Worm (Caenorhabditis elegans) whole organism, L4 larva: ENCODE results near the gene txt-18.
A peak's percentile ranks its signal among the peaks of the same experiment; 100 is the strongest.

Source experiments
- D1046.2 ChIP-seq: fragments of 200-800 bp; sonication (Bioruptor generic); IDR thresholded peaks from 2 replicates; pipeline ENCODE4 v1.3.6; 2022; ENCODE audit warnings: missing genetic modification characterization, missing compliant biosample characterization
- R02D3.7 ChIP-seq: fragments of 150-350 bp; sonication (generic microtip); optimal IDR thresholded peaks from 3 replicates; lab custom pipeline; 2014; ENCODE audit warnings: missing biosample characterization, missing genetic modification characterization
- T26A8.4 ChIP-seq: fragments of 200-800 bp; sonication (Bioruptor generic); IDR thresholded peaks from 2 replicates; pipeline ENCODE4 v1.3.6; 2022; ENCODE audit warnings: missing genetic modification characterization, missing compliant biosample characterization
- Y48G9A.11 ChIP-seq: fragments of 200-800 bp; sonication (Bioruptor generic); IDR thresholded peaks from 2 replicates; pipeline ENCODE4 v1.3.6; 2022; ENCODE audit warnings: missing genetic modification reagents, missing genetic modification characterization, missing compliant biosample characterization
- Y5F2A.4 ChIP-seq: fragments of 200-800 bp; sonication (Bioruptor generic); optimal IDR thresholded peaks from 2 replicates; lab custom pipeline; 2018; ENCODE audit warnings: mild to moderate bottlenecking, missing genetic modification characterization, missing compliant biosample characterization
- ZK337.2 ChIP-seq: fragments of 200-800 bp; sonication (Bioruptor generic); IDR thresholded peaks from 2 replicates; pipeline ENCODE4 v1.3.6; 2022; ENCODE audit warnings: missing genetic modification reagents, missing genetic modification characterization, missing compliant biosample characterization
- aha-1 ChIP-seq: fragments of 150-350 bp; peaks from one replicate; lab custom pipeline; 2014; ENCODE audit warnings: missing biosample characterization, missing genetic modification characterization
- aly-2 ChIP-seq: sonication (generic microtip); optimal IDR thresholded peaks from 2 replicates; lab custom pipeline; 2018; ENCODE audit warnings: missing biosample characterization, missing genetic modification characterization
- arid-1 ChIP-seq: fragments of 200-800 bp; sonication (Bioruptor generic); conservative IDR thresholded peaks from 2 replicates; pipeline ENCODE4 v1.3.6; 2022; ENCODE audit warnings: missing genetic modification reagents, missing genetic modification characterization, missing compliant biosample characterization
- attf-4 ChIP-seq: sonication (generic microtip); optimal IDR thresholded peaks from 3 replicates; lab custom pipeline; 2017; ENCODE audit warnings: missing biosample characterization, missing genetic modification characterization
- ceh-28 ChIP-seq: fragments of 150-350 bp; optimal IDR thresholded peaks from 2 replicates; lab custom pipeline; 2014; ENCODE audit warnings: missing biosample characterization, missing genetic modification reagents, missing genetic modification characterization
- ceh-32 ChIP-seq: sonication (generic microtip); optimal IDR thresholded peaks from 2 replicates; lab custom pipeline; 2016; ENCODE audit warnings: mild to moderate bottlenecking, missing genetic modification characterization, missing compliant biosample characterization; ENCODE audit not compliant: poor library complexity
- ceh-62 ChIP-seq: sonication (generic microtip); optimal IDR thresholded peaks from 2 replicates; lab custom pipeline; 2017; ENCODE audit warnings: missing biosample characterization, missing genetic modification characterization
- ctbp-1 ChIP-seq: fragments of 200-800 bp; sonication (Bioruptor generic); IDR thresholded peaks from 2 replicates; pipeline ENCODE4 v1.3.6; 2022; ENCODE audit warnings: missing genetic modification reagents, missing genetic modification characterization, missing compliant biosample characterization
- daf-12 ChIP-seq: fragments of 150-350 bp; optimal IDR thresholded peaks from 2 replicates; lab custom pipeline; 2014; ENCODE audit warnings: missing biosample characterization, missing genetic modification reagents, missing genetic modification characterization
- daf-16 ChIP-seq, 3 experiments: sonication (generic microtip); optimal IDR thresholded peaks; 2 replicates each; lab custom pipeline; 2016 to 2017; ENCODE audit warnings: missing genetic modification characterization in 3 of 3, missing genetic modification reagents in 3 of 3, mild to moderate bottlenecking in 2 of 3, missing compliant biosample characterization in 2 of 3, missing biosample characterization in 1 of 3, moderate library complexity in 1 of 3
- daf-19 ChIP-seq: fragments of 200-800 bp; sonication (Bioruptor generic); conservative IDR thresholded peaks from 2 replicates; pipeline ENCODE4 v1.3.6; 2022; ENCODE audit warnings: missing genetic modification characterization, missing compliant biosample characterization
- daf-8 ChIP-seq: fragments of 200-800 bp; sonication (Bioruptor generic); IDR thresholded peaks from 2 replicates; pipeline ENCODE4 v1.3.6; 2022; ENCODE audit warnings: missing genetic modification characterization, missing compliant biosample characterization
- dmd-8 ChIP-seq: fragments of 200-800 bp; sonication (Bioruptor generic); IDR thresholded peaks from 2 replicates; pipeline ENCODE4 v1.3.6; 2022; ENCODE audit warnings: missing genetic modification characterization, missing compliant biosample characterization
- duxl-1 ChIP-seq: sonication (generic microtip); optimal IDR thresholded peaks from 2 replicates; lab custom pipeline; 2016; ENCODE audit warnings: mild to moderate bottlenecking, missing genetic modification characterization, moderate library complexity, missing compliant biosample characterization; ENCODE audit not compliant: poor library complexity
- dve-1 ChIP-seq: sonication (generic microtip); optimal IDR thresholded peaks from 2 replicates; lab custom pipeline; 2017; ENCODE audit warnings: antibody characterized with exemption, mild to moderate bottlenecking, missing genetic modification characterization, missing compliant biosample characterization; ENCODE audit not compliant: insufficient read depth
- egl-27 ChIP-seq: sonication (generic microtip); optimal IDR thresholded peaks from 3 replicates; lab custom pipeline; 2017; ENCODE audit warnings: missing biosample characterization, missing genetic modification reagents, missing genetic modification characterization
- fos-1 ChIP-seq: fragments of 150-350 bp; optimal IDR thresholded peaks from 2 replicates; lab custom pipeline; 2014; ENCODE audit warnings: missing biosample characterization, missing genetic modification characterization
- gei-8 ChIP-seq: fragments of 200-800 bp; sonication (Bioruptor generic); optimal IDR thresholded peaks from 2 replicates; lab custom pipeline; 2018; ENCODE audit warnings: mild to moderate bottlenecking, missing genetic modification characterization, missing compliant biosample characterization
- hlh-11 ChIP-seq: fragments of 200-800 bp; sonication (Bioruptor generic); optimal IDR thresholded peaks from 2 replicates; lab custom pipeline; 2018; ENCODE audit warnings: mild to moderate bottlenecking, missing genetic modification characterization, missing compliant biosample characterization
- hlh-30 ChIP-seq: sonication (generic microtip); optimal IDR thresholded peaks from 2 replicates; lab custom pipeline; 2017; ENCODE audit warnings: antibody characterized with exemption, mild to moderate bottlenecking, missing genetic modification characterization, missing compliant biosample characterization; ENCODE audit not compliant: insufficient read depth
- hmg-1.1 ChIP-seq: fragments of 200-800 bp; sonication (Bioruptor generic); IDR thresholded peaks from 2 replicates; pipeline ENCODE4 v1.3.6; 2022; ENCODE audit warnings: missing genetic modification reagents, missing genetic modification characterization, missing compliant biosample characterization
- lim-7 ChIP-seq: fragments of 200-800 bp; sonication (Bioruptor generic); IDR thresholded peaks from 2 replicates; pipeline ENCODE4 v1.3.6; 2022; ENCODE audit warnings: missing genetic modification characterization, missing compliant biosample characterization
- lin-29 ChIP-seq: fragments of 200-800 bp; sonication (Bioruptor generic); IDR thresholded peaks from 2 replicates; pipeline ENCODE4 v1.3.6; 2022; ENCODE audit warnings: missing genetic modification reagents, missing genetic modification characterization, missing compliant biosample characterization
- lsy-2 ChIP-seq, 2 experiments: fragments of 150-350 bp in 1 of 2; sonication (generic microtip) in 1 of 2; optimal IDR thresholded peaks; 2 replicates each; lab custom pipeline; 2014 to 2017; ENCODE audit warnings: missing biosample characterization in 2 of 2, missing genetic modification characterization in 2 of 2
- madf-5 ChIP-seq, 2 experiments: fragments of 200-800 bp; sonication (Bioruptor generic); IDR thresholded peaks; 2 replicates each; pipeline ENCODE4 v1.3.6; 2022; ENCODE audit warnings: missing compliant biosample characterization in 2 of 2, missing genetic modification characterization in 2 of 2
- mxl-2 ChIP-seq: fragments of 200-800 bp; sonication (Bioruptor generic); conservative IDR thresholded peaks from 2 replicates; pipeline ENCODE4 v1.3.6; 2022; ENCODE audit warnings: missing genetic modification reagents, missing genetic modification characterization, missing compliant biosample characterization
- mxl-3 ChIP-seq: fragments of 200-800 bp; sonication (Bioruptor generic); optimal IDR thresholded peaks from 2 replicates; lab custom pipeline; 2018; ENCODE audit warnings: mild to moderate bottlenecking, missing genetic modification characterization, missing compliant biosample characterization
- nhr-11 ChIP-seq: fragments of 150-350 bp; optimal IDR thresholded peaks from 2 replicates; lab custom pipeline; 2014; ENCODE audit warnings: missing biosample characterization, missing genetic modification characterization
- nhr-237 ChIP-seq: sonication (generic microtip); optimal IDR thresholded peaks from 2 replicates; lab custom pipeline; 2017; ENCODE audit warnings: missing biosample characterization, missing genetic modification characterization
- nhr-25 ChIP-seq: sonication (generic microtip); optimal IDR thresholded peaks from 2 replicates; lab custom pipeline; 2017; ENCODE audit warnings: missing genetic modification characterization, mild to moderate bottlenecking, missing compliant biosample characterization, antibody characterized with exemption, moderate library complexity, borderline replicate concordance; ENCODE audit not compliant: insufficient read depth
- nhr-28 ChIP-seq: fragments of 150-350 bp; optimal IDR thresholded peaks from 2 replicates; lab custom pipeline; 2014; ENCODE audit warnings: missing biosample characterization, missing genetic modification characterization
- nhr-41 ChIP-seq: fragments of 200-800 bp; sonication (Bioruptor generic); IDR thresholded peaks from 2 replicates; pipeline ENCODE4 v1.3.6; 2022; ENCODE audit warnings: missing genetic modification reagents, missing genetic modification characterization, missing compliant biosample characterization
- nhr-42 ChIP-seq: fragments of 200-800 bp; sonication (Bioruptor generic); IDR thresholded peaks from 2 replicates; pipeline ENCODE4 v1.3.6; 2022; ENCODE audit warnings: missing genetic modification characterization, missing compliant biosample characterization
- nhr-48 ChIP-seq: sonication (generic microtip); optimal IDR thresholded peaks from 2 replicates; lab custom pipeline; 2016; ENCODE audit warnings: mild to moderate bottlenecking, missing genetic modification characterization, missing compliant biosample characterization
- nhr-6 ChIP-seq: fragments of 150-350 bp; optimal IDR thresholded peaks from 2 replicates; lab custom pipeline; 2014; ENCODE audit warnings: missing biosample characterization, missing genetic modification characterization
- nhr-77 ChIP-seq: fragments of 150-350 bp; optimal IDR thresholded peaks from 2 replicates; lab custom pipeline; 2014; ENCODE audit warnings: missing biosample characterization, missing genetic modification characterization
- pha-4 ChIP-seq, 2 experiments: fragments of 150-350 bp in 1 of 2; fragments of 200-800 bp in 1 of 2; sonication (Bioruptor generic) in 1 of 2; IDR thresholded peaks in 1 of 2; optimal IDR thresholded peaks in 1 of 2; 2 replicates each; pipeline versions ENCODE4 v1.3.6 to Lab custom; 2014 to 2022; ENCODE audit warnings: missing genetic modification characterization in 2 of 2, missing genetic modification reagents in 2 of 2, missing biosample characterization in 1 of 2, missing compliant biosample characterization in 1 of 2
- saeg-2 ChIP-seq: fragments of 200-800 bp; sonication (Bioruptor generic); IDR thresholded peaks from 2 replicates; pipeline ENCODE4 v1.3.6; 2022; ENCODE audit warnings: missing genetic modification reagents, missing genetic modification characterization, missing compliant biosample characterization
- sdz-12 ChIP-seq: fragments of 200-800 bp; sonication (Bioruptor generic); optimal IDR thresholded peaks from 2 replicates; lab custom pipeline; 2018; ENCODE audit warnings: mild to moderate bottlenecking, missing genetic modification characterization, missing compliant biosample characterization
- snpc-4 ChIP-seq: fragments of 150-350 bp; optimal IDR thresholded peaks from 2 replicates; lab custom pipeline; 2014; ENCODE audit warnings: missing biosample characterization, missing genetic modification characterization
- unc-130 ChIP-seq: sonication (generic microtip); optimal IDR thresholded peaks from 2 replicates; lab custom pipeline; 2016; ENCODE audit warnings: missing genetic modification reagents, missing genetic modification characterization, missing compliant biosample characterization
- unc-62 ChIP-seq, 3 experiments: fragments of 150-350 bp in 1 of 3; sonication (generic microtip); optimal IDR thresholded peaks in 2 of 3; peaks in 1 of 3; 1 replicate in 1 of 3; 2 replicates in 2 of 3; lab custom pipeline; 2014 to 2017; ENCODE audit warnings: missing biosample characterization in 3 of 3, missing genetic modification characterization in 3 of 3, missing genetic modification reagents in 3 of 3, missing genotype in 1 of 3
- zag-1 ChIP-seq: fragments of 150-350 bp; optimal IDR thresholded peaks from 2 replicates; lab custom pipeline; 2014; ENCODE audit warnings: missing biosample characterization, missing genetic modification characterization
- zip-2 ChIP-seq: fragments of 150-350 bp; optimal IDR thresholded peaks from 2 replicates; lab custom pipeline; 2014; ENCODE audit warnings: missing biosample characterization, missing genetic modification characterization
- ztf-11 ChIP-seq: fragments of 150-350 bp; optimal IDR thresholded peaks from 2 replicates; lab custom pipeline; 2014; ENCODE audit warnings: missing biosample characterization, missing genetic modification characterization

The txt-18 gene

DNA sequence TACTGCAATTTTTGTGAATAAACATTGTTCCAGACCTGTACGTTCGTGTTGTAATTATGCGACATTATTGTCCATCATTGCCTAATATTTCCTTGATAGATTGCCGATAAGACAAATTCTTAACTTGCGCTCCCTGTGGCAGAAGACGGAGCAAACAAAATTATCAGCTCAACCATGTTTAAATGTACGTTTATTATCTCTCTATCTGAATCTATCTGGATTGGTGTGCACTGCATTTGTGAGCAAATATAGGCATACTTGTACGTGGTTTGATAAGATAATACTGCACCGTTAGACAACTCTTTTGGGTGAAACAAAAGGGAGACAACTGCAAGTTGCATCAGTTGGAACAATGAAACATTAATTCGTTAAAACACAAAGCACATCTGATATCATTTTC is 16.6 kb upstream of the txt-18 start:
- TF ChIP-seq Y5F2A.4 (GFP tag; lab: Kevin White, UChicago) (no peak), nhr-41 (no peak), nhr-25 (tag; lab: Kevin White, UChicago) (no peak), dve-1 (tag; lab: Kevin White, UChicago) (peak; percentile 75), dmd-8 (GFP tag; lab: Robert Waterston, UW) (no peak), daf-19 (GFP tag; lab: Robert Waterston, UW) (no peak), hlh-11 (peak; percentile 88), pha-4 (GFP tag; IDR thresholded peaks at IDR 0.05; lab: Robert Waterston, UW) (no peak), pha-4 (tag; optimal IDR thresholded peaks at IDR 0.05; lab: Kevin White, UChicago) (no peak), hmg-1.1 (GFP tag; lab: Robert Waterston, UW) (no peak), lim-7 (GFP tag; lab: Robert Waterston, UW) (no peak), sdz-12 (GFP tag; lab: Kevin White, UChicago) (no peak), nhr-28 (tag; lab: Kevin White, UChicago) (peak; percentile 82), madf-5 (GFP tag; IDR thresholded peaks at IDR 0.05; lab: Robert Waterston, UW) (no peak), unc-130 (GFP tag; lab: Kevin White, UChicago) (no peak), ceh-28 (tag; lab: Kevin White, UChicago) (no peak), nhr-237 (tag; lab: Kevin White, UChicago) (no peak), aha-1 (tag; lab: Kevin White, UChicago) (no peak), daf-8 (GFP tag; lab: Robert Waterston, UW) (no peak), hlh-30 (tag; lab: Kevin White, UChicago) (no peak), mxl-2 (no peak), zip-2 (tag; lab: Kevin White, UChicago) (no peak), nhr-77 (tag; lab: Kevin White, UChicago) (peak; percentile 63), arid-1 (GFP tag; lab: Robert Waterston, UW) (no peak), T26A8.4 (GFP tag; lab: Robert Waterston, UW) (no peak), duxl-1 (tag; lab: Kevin White, UChicago) (no peak), lsy-2 (tag; optimal IDR thresholded peaks at IDR 0.05; lab: Kevin White, UChicago) (peak in 1 of 2 experiments; percentile 17), ceh-32 (tag; lab: Kevin White, UChicago) (no peak), ceh-62 (no peak), attf-4 (tag; lab: Kevin White, UChicago) (no peak), Y48G9A.11 (GFP tag; lab: Robert Waterston, UW) (no peak), daf-16 (GFP tag; optimal IDR thresholded peaks at IDR 0.05; lab: Kevin White, UChicago) (peak in 1 of 2 experiments; percentile 55), daf-16 (tag; optimal IDR thresholded peaks at IDR 0.05; lab: Kevin White, UChicago) (peak; percentile 59), egl-27 (tag; lab: Kevin White, UChicago) (no peak), D1046.2 (GFP tag; lab: Robert Waterston, UW) (no peak), aly-2 (tag; lab: Kevin White, UChicago) (no peak), R02D3.7 (no peak), ZK337.2 (GFP tag; lab: Robert Waterston, UW) (no peak), unc-62 (GFP tag; optimal IDR thresholded peaks at IDR 0.05 in 1 of 2; lab: Kevin White, UChicago) (no peak), unc-62 (tag; optimal IDR thresholded peaks at IDR 0.05; lab: Kevin White, UChicago) (no peak), saeg-2 (GFP tag; lab: Robert Waterston, UW) (0 out of 2 replicates have a peak, but pooled peaks have one; percentile 58), daf-12 (no peak), gei-8 (GFP tag; lab: Kevin White, UChicago) (no peak), ctbp-1 (GFP tag; lab: Robert Waterston, UW) (no peak), mxl-3 (GFP tag; lab: Kevin White, UChicago) (peak; percentile 70), ztf-11 (tag; lab: Kevin White, UChicago) (no peak), nhr-11 (tag; lab: Kevin White, UChicago) (no peak), fos-1 (no peak), nhr-48 (tag; lab: Kevin White, UChicago) (peak; percentile 67), snpc-4 (tag; lab: Kevin White, UChicago) (no peak), nhr-6 (tag; lab: Kevin White, UChicago) (no peak), nhr-42 (no peak), zag-1 (tag; lab: Kevin White, UChicago) (no peak), lin-29 (GFP tag; lab: Robert Waterston, UW) (no peak)
